Worm (Caenorhabditis elegans): Measurements from ENCODE around the gene rmif-2.

ce11 chrIV:1228675-1229130 is 46.3 kb downstream of the rmif-2 start, which contains the start of gene W09G12.7:
- no peak for TF ChIP-seq lin-11 (tag; optimal IDR thresholded peaks at IDR 0.05)
- TF ChIP-seq pag-3 (tag; optimal IDR thresholded peaks at IDR 0.05; ENCODE audit: borderline replicate concordance): no peak
- no peak for TF ChIP-seq ceh-18 (tag; optimal IDR thresholded peaks at IDR 0.05)
- no peak for TF ChIP-seq hlh-13 (GFP tag; optimal IDR thresholded peaks at IDR 0.05)
- no peak for TF ChIP-seq pros-1 (tag; optimal IDR thresholded peaks at IDR 0.05)
- no peak for TF ChIP-seq unc-3 (GFP tag; conservative IDR thresholded peaks at IDR 0.05)
- no peak for TF ChIP-seq unc-3 (tag; optimal IDR thresholded peaks at IDR 0.05)
- no peak for TF ChIP-seq unc-42 (tag; optimal IDR thresholded peaks at IDR 0.05)
- TF ChIP-seq hlh-8 (tag; optimal IDR thresholded peaks at IDR 0.05): no peak
- TF ChIP-seq hlh-6 (tag; optimal IDR thresholded peaks at IDR 0.05): no peak
- TF ChIP-seq ttx-3 (tag; optimal IDR thresholded peaks at IDR 0.05): no peak
